Fruit fly (Drosophila melanogaster) whole organism, embryonic: Measurements from ENCODE around the gene IntS14.

ENCODE experiments used
- Antp ChIP-seq: fragments of 200-800 bp; sonication (Bioruptor generic); optimal IDR thresholded peaks from 3 replicates; lab custom pipeline; 2016; ENCODE audit warnings: missing biosample characterization, missing genetic modification characterization
- Atf6 ChIP-seq: fragments of 200-800 bp; sonication (Bioruptor generic); IDR thresholded peaks from 2 replicates; pipeline ENCODE4 v1.3.6; 2022; ENCODE audit warnings: missing biosample characterization, missing genetic modification characterization
- Bdp1 ChIP-seq: fragments of 200-800 bp; sonication (Bioruptor generic); optimal IDR thresholded peaks from 3 replicates; lab custom pipeline; 2016; ENCODE audit warnings: missing biosample characterization, missing genetic modification characterization
- CG10431 ChIP-seq: fragments of 200-800 bp; sonication (Bioruptor generic); optimal IDR thresholded peaks from 3 replicates; lab custom pipeline; 2018; ENCODE audit warnings: missing biosample characterization, mild to moderate bottlenecking, missing genetic modification characterization
- CG11093 ChIP-seq: fragments of 200-800 bp; sonication (Bioruptor generic); IDR thresholded peaks from 3 replicates; pipeline ENCODE4 v1.3.6; 2022; ENCODE audit warnings: missing biosample characterization, missing genetic modification characterization
- CG12155 ChIP-seq: fragments of 200-800 bp; sonication (Bioruptor generic); optimal IDR thresholded peaks from 3 replicates; lab custom pipeline; 2016; ENCODE audit warnings: missing biosample characterization, missing genetic modification characterization
- CG12236 ChIP-seq: fragments of 200-800 bp; sonication (Bioruptor generic); optimal IDR thresholded peaks from 2 replicates; lab custom pipeline; 2016; ENCODE audit warnings: missing biosample characterization, missing genetic modification characterization
- CG12942 ChIP-seq: fragments of 200-800 bp; sonication (Bioruptor generic); optimal IDR thresholded peaks from 3 replicates; lab custom pipeline; 2016; ENCODE audit warnings: missing biosample characterization, missing genetic modification characterization
- CG14667 ChIP-seq: fragments of 200-800 bp; sonication (Bioruptor generic); IDR thresholded peaks from 2 replicates; pipeline ENCODE4 v1.3.6; 2022; ENCODE audit warnings: missing biosample characterization, missing genetic modification characterization
- CG1529 ChIP-seq: fragments of 200-800 bp; sonication (Bioruptor generic); optimal IDR thresholded peaks from 3 replicates; lab custom pipeline; 2018; ENCODE audit warnings: missing biosample characterization, missing genetic modification characterization
- CG15479 ChIP-seq: fragments of 200-800 bp; sonication (Bioruptor generic); optimal IDR thresholded peaks from 3 replicates; lab custom pipeline; 2019; ENCODE audit warnings: missing biosample characterization, mild to moderate bottlenecking, missing genetic modification characterization, moderate library complexity
- CG1602 ChIP-seq: fragments of 200-800 bp; sonication (Bioruptor generic); optimal IDR thresholded peaks from 3 replicates; lab custom pipeline; 2016; ENCODE audit warnings: missing biosample characterization, missing genetic modification characterization
- CG16863 ChIP-seq: fragments of 200-800 bp; sonication (Bioruptor generic); optimal IDR thresholded peaks from 3 replicates; lab custom pipeline; 2016; ENCODE audit warnings: missing biosample characterization, missing genetic modification characterization
- CG17568 ChIP-seq: fragments of 200-800 bp; sonication (Bioruptor generic); optimal IDR thresholded peaks from 2 replicates; lab custom pipeline; 2018; ENCODE audit warnings: missing biosample characterization, mild to moderate bottlenecking, missing genetic modification characterization, moderate library complexity
- CG31224 ChIP-seq: fragments of 200-800 bp; sonication (Bioruptor generic); IDR thresholded peaks from 2 replicates; pipeline ENCODE4 v1.3.6; 2022; ENCODE audit warnings: missing biosample characterization, missing genetic modification characterization
- CG3847 ChIP-seq: fragments of 200-800 bp; sonication (Bioruptor generic); IDR thresholded peaks from 2 replicates; pipeline ENCODE4 v1.3.6; 2022; ENCODE audit warnings: missing biosample characterization, missing genetic modification characterization
- CG42726 ChIP-seq: fragments of 200-800 bp; sonication (Bioruptor generic); IDR thresholded peaks from 2 replicates; pipeline ENCODE4 v1.3.6; 2022; ENCODE audit warnings: missing biosample characterization, missing genetic modification characterization; ENCODE audit not compliant: partially characterized antibody
- CG43689 ChIP-seq: fragments of 200-800 bp; sonication (Bioruptor generic); IDR thresholded peaks from 2 replicates; pipeline ENCODE4 v1.3.6; 2022; ENCODE audit warnings: missing biosample characterization, missing genetic modification characterization
- CG4707 ChIP-seq: fragments of 200-800 bp; sonication (Bioruptor generic); optimal IDR thresholded peaks from 2 replicates; lab custom pipeline; 2018; ENCODE audit warnings: missing biosample characterization, mild to moderate bottlenecking, missing genetic modification characterization, moderate library complexity
- CG6765 ChIP-seq: fragments of 200-800 bp; sonication (Bioruptor generic); optimal IDR thresholded peaks from 3 replicates; lab custom pipeline; 2017; ENCODE audit warnings: missing biosample characterization, mild to moderate bottlenecking, missing genetic modification characterization
- Dbx ChIP-seq: fragments of 200-800 bp; sonication (Bioruptor generic); IDR thresholded peaks from 3 replicates; pipeline ENCODE4 v1.3.6; 2022; ENCODE audit warnings: missing biosample characterization, missing genetic modification characterization
- HHEX ChIP-seq: fragments of 200-800 bp; sonication (Bioruptor generic); optimal IDR thresholded peaks from 3 replicates; lab custom pipeline; 2017; ENCODE audit warnings: missing biosample characterization, mild to moderate bottlenecking, missing genetic modification characterization, missing genetic modification reagents
- Hey ChIP-seq: fragments of 200-800 bp; sonication (Bioruptor generic); optimal IDR thresholded peaks from 3 replicates; lab custom pipeline; 2018; ENCODE audit warnings: missing biosample characterization, mild to moderate bottlenecking, missing genetic modification characterization
- HmgZ ChIP-seq: fragments of 200-800 bp; sonication (Bioruptor generic); optimal IDR thresholded peaks from 2 replicates; lab custom pipeline; 2018; ENCODE audit warnings: missing biosample characterization, mild to moderate bottlenecking, missing genetic modification characterization
- Hr51 ChIP-seq, 2 experiments: fragments of 200-800 bp; sonication (Bioruptor generic); optimal IDR thresholded peaks; 2 replicates in 1 of 2; 3 replicates in 1 of 2; lab custom pipeline; 2016 to 2018; ENCODE audit warnings: missing biosample characterization in 2 of 2, missing genetic modification characterization in 2 of 2, mild to moderate bottlenecking in 1 of 2, moderate library complexity in 1 of 2
- NK7.1 ChIP-seq: fragments of 200-800 bp; sonication (Bioruptor generic); optimal IDR thresholded peaks from 3 replicates; lab custom pipeline; 2016; ENCODE audit warnings: missing biosample characterization, missing genetic modification characterization
- Rx ChIP-seq: fragments of 200-800 bp; sonication (Bioruptor generic); IDR thresholded peaks from 2 replicates; pipeline ENCODE4 v1.3.6; 2022; ENCODE audit warnings: missing biosample characterization, missing genetic modification characterization
- Sin3A ChIP-seq: fragments of >200 bp; optimal IDR thresholded peaks from 2 replicates; lab custom pipeline; 2018
- ase ChIP-seq: fragments of 200-800 bp; sonication (Bioruptor generic); IDR thresholded peaks from 3 replicates; pipeline ENCODE4 v1.3.6; 2022; ENCODE audit warnings: missing biosample characterization, missing genetic modification characterization
- bigmax ChIP-seq: fragments of 200-800 bp; sonication (Bioruptor generic); optimal IDR thresholded peaks from 2 replicates; lab custom pipeline; 2018; ENCODE audit warnings: missing biosample characterization, mild to moderate bottlenecking, missing genetic modification characterization
- ems ChIP-seq: fragments of 200-800 bp; sonication (Bioruptor generic); optimal IDR thresholded peaks from 3 replicates; lab custom pipeline; 2016; ENCODE audit warnings: missing biosample characterization, missing genetic modification characterization
- esg ChIP-seq: fragments of 200-800 bp; sonication (Bioruptor generic); conservative IDR thresholded peaks from 2 replicates; pipeline ENCODE4 v1.3.6; 2022; ENCODE audit warnings: missing biosample characterization, missing genetic modification characterization
- eve ChIP-seq, 2 experiments: fragments of >200 bp; optimal IDR thresholded peaks; 2 replicates each; lab custom pipeline; 2017; ENCODE audit warnings: missing biosample characterization in 2 of 2, missing genetic modification characterization in 2 of 2
- ham ChIP-seq: fragments of 200-800 bp; sonication (Bioruptor generic); IDR thresholded peaks from 2 replicates; pipeline ENCODE4 v1.3.6; 2022; ENCODE audit warnings: missing biosample characterization, missing genetic modification characterization
- hkb ChIP-seq, 2 experiments: fragments of 200-800 bp in 1 of 2; fragments of >200 bp in 1 of 2; sonication (Bioruptor generic) in 1 of 2; IDR thresholded peaks in 1 of 2; optimal IDR thresholded peaks in 1 of 2; 2 replicates each; pipeline versions ENCODE4 v1.3.6 to Lab custom; 2017 to 2022; ENCODE audit warnings: missing biosample characterization in 1 of 2, missing genetic modification characterization in 1 of 2
- lbe ChIP-seq: fragments of 200-800 bp; sonication (Bioruptor generic); optimal IDR thresholded peaks from 2 replicates; lab custom pipeline; 2016; ENCODE audit warnings: missing biosample characterization, mild to moderate bottlenecking, missing genetic modification characterization
- nau ChIP-seq: fragments of 200-800 bp; sonication (Bioruptor generic); optimal IDR thresholded peaks from 3 replicates; lab custom pipeline; 2017; ENCODE audit warnings: missing biosample characterization, mild to moderate bottlenecking, missing genetic modification characterization, missing genetic modification reagents
- phol ChIP-seq: fragments of 200-800 bp; sonication (Bioruptor generic); optimal IDR thresholded peaks from 3 replicates; lab custom pipeline; 2018; ENCODE audit warnings: missing biosample characterization, mild to moderate bottlenecking, missing genetic modification characterization, moderate library complexity
- repo ChIP-seq: fragments of 200-800 bp; sonication (Bioruptor generic); optimal IDR thresholded peaks from 2 replicates; lab custom pipeline; 2016; ENCODE audit warnings: missing biosample characterization, missing genetic modification characterization
- ro ChIP-seq: fragments of 200-800 bp; sonication (Bioruptor generic); IDR thresholded peaks from 2 replicates; pipeline ENCODE4 v1.3.6; 2022; ENCODE audit warnings: missing biosample characterization, missing genetic modification characterization
- schlank ChIP-seq: fragments of 200-800 bp; sonication (Bioruptor generic); optimal IDR thresholded peaks from 2 replicates; lab custom pipeline; 2018; ENCODE audit warnings: missing biosample characterization, mild to moderate bottlenecking, missing genetic modification characterization
- scrt ChIP-seq: fragments of 200-800 bp; sonication (Bioruptor generic); optimal IDR thresholded peaks from 2 replicates; lab custom pipeline; 2018; ENCODE audit warnings: missing biosample characterization, mild to moderate bottlenecking, missing genetic modification characterization, moderate library complexity
- seq ChIP-seq: fragments of 200-800 bp; sonication (Bioruptor generic); IDR thresholded peaks from 2 replicates; pipeline ENCODE4 v1.3.6; 2022; ENCODE audit warnings: missing biosample characterization, missing genetic modification characterization
- ssp ChIP-seq: fragments of 200-800 bp; sonication (Bioruptor generic); IDR thresholded peaks from 2 replicates; pipeline ENCODE4 v1.3.6; 2022; ENCODE audit warnings: missing biosample characterization, missing genetic modification characterization
- tap ChIP-seq: fragments of 200-800 bp; optimal IDR thresholded peaks from 3 replicates; lab custom pipeline; 2019; ENCODE audit warnings: missing biosample characterization, mild to moderate bottlenecking, missing genetic modification characterization, moderate library complexity
- tin ChIP-seq: fragments of 200-800 bp; sonication (Bioruptor generic); optimal IDR thresholded peaks from 3 replicates; lab custom pipeline; 2016; ENCODE audit warnings: missing biosample characterization, missing genetic modification characterization
- yki ChIP-seq: fragments of >200 bp; optimal IDR thresholded peaks from 3 replicates; lab custom pipeline; 2018
- z ChIP-seq: fragments of 200-800 bp; sonication (Bioruptor generic); IDR thresholded peaks from 3 replicates; pipeline ENCODE4 v1.3.6; 2022; ENCODE audit warnings: missing biosample characterization, missing genetic modification characterization
- zfh2 ChIP-seq: fragments of 200-800 bp; sonication (Bioruptor generic); optimal IDR thresholded peaks from 2 replicates; lab custom pipeline; 2016; ENCODE audit warnings: missing biosample characterization, missing genetic modification characterization

IntS14 gene

dm6 chr2L:1144371-1145360 lies 19.6 kb upstream of the IntS14 start (continued):
- TF ChIP-seq CG31224 (GFP tag; lab: Robert Waterston, UW) (0 out of 2 replicates have a peak, but pooled peaks have one; percentile 23), CG12942 (GFP tag; lab: Kevin White, UChicago) (peak; percentile 2), CG43689 (no peak), repo (GFP tag; lab: Kevin White, UChicago) (no peak), ems (GFP tag; lab: Kevin White, UChicago) (no peak), phol (peak; percentile 72), Hr51 (GFP tag; optimal IDR thresholded peaks at IDR 0.05; lab: Kevin White, UChicago) (peak in 1 of 2 experiments; percentile 61), eve (GFP tag; optimal IDR thresholded peaks at IDR 0.05; lab: Kevin White, UChicago) (no peak), Atf6 (GFP tag; lab: Robert Waterston, UW) (0 out of 2 replicates have a peak, but pooled peaks have one; percentile 30), tap (peak; percentile 62), tin (GFP tag; lab: Kevin White, UChicago) (peak; percentile 1), scrt (GFP tag; lab: Kevin White, UChicago) (no peak), bigmax (GFP tag; lab: Kevin White, UChicago) (no peak), Antp (GFP tag; lab: Kevin White, UChicago) (peak; percentile 28), esg (GFP tag; lab: Robert Waterston, UW) (peak; percentile 35; the same call in 1 of the 2 replicates), CG15479 (GFP tag; lab: Kevin White, UChicago) (no peak), z (no peak), CG17568 (GFP tag; lab: Kevin White, UChicago) (peak; percentile 9), NK7.1 (GFP tag; lab: Kevin White, UChicago) (peak; percentile 17), CG1529 (GFP tag; lab: Kevin White, UChicago) (peak; percentile 42), CG12236 (GFP tag; lab: Kevin White, UChicago) (no peak), CG3847 (GFP tag; lab: Robert Waterston, UW) (0 out of 2 replicates have a peak, but pooled peaks have one; percentile 23), CG4707 (GFP tag; lab: Kevin White, UChicago) (no peak), HmgZ (tag; lab: Kevin White, UChicago) (peak; percentile 24), ase (no peak), seq (GFP tag; lab: Robert Waterston, UW) (0 out of 2 replicates have a peak, but pooled peaks have one; percentile 13), CG42726 (GFP tag; lab: Robert Waterston, UW) (no peak), CG12155 (GFP tag; lab: Kevin White, UChicago) (peak; percentile 39), Sin3A (lab: Kevin White, UChicago) (no peak), ro (GFP tag; lab: Robert Waterston, UW) (no peak), schlank (tag; lab: Kevin White, UChicago) (peak; percentile 16), Bdp1 (GFP tag; lab: Kevin White, UChicago) (no peak), ssp (GFP tag; lab: Robert Waterston, UW) (no peak), CG6765 (GFP tag; lab: Kevin White, UChicago) (no peak), ham (no peak), nau (GFP tag; lab: Kevin White, UChicago) (no peak), Rx (GFP tag; lab: Robert Waterston, UW) (no peak), HHEX (GFP tag; lab: Kevin White, UChicago) (peak; percentile 48), CG16863 (GFP tag; lab: Kevin White, UChicago) (peak; percentile 26), Dbx (GFP tag; lab: Robert Waterston, UW) (no peak), Hey (tag; lab: Kevin White, UChicago) (no peak), hkb (optimal IDR thresholded peaks at IDR 0.05; lab: Kevin White, UChicago) (no peak), hkb (GFP tag; IDR thresholded peaks at IDR 0.05; lab: Robert Waterston, UW) (peak; percentile 56), CG11093 (GFP tag; lab: Robert Waterston, UW) (no peak), yki (lab: Kevin White, UChicago) (no peak), CG14667 (GFP tag; lab: Robert Waterston, UW) (no peak), zfh2 (GFP tag; lab: Kevin White, UChicago) (peak; percentile 32), CG1602 (GFP tag; lab: Kevin White, UChicago) (peak; percentile 36), CG10431 (GFP tag; lab: Kevin White, UChicago) (no peak), lbe (GFP tag; lab: Kevin White, UChicago) (peak; percentile 91)
